Worm (Caenorhabditis elegans): ENCODE measurements around the gene cpi-1.
A peak's percentile ranks its signal among the peaks of the same experiment; 100 is the strongest.

ce11 chrIV:6117741-6118265 lies 24.3 kb upstream of the cpi-1 start, which contains the start of gene zen-4:
- no peak for TF ChIP-seq akir-1 (GFP tag; optimal IDR thresholded peaks at IDR 0.05)
- TF ChIP-seq zim-3 (tag; optimal IDR thresholded peaks at IDR 0.05) = no peak
- peak; percentile 80; the same call in 1 of the 2 replicates for TF ChIP-seq Y56A3A.18 (GFP tag; IDR thresholded peaks at IDR 0.05)
- TF ChIP-seq Y53F4B.3 (GFP tag; IDR thresholded peaks at IDR 0.05) = peak; percentile 59; the same call in 1 of the 2 replicates

Data from whole organism, young adult.